Fruit fly (Drosophila melanogaster) whole organism, adult: ENCODE results near the gene dsd.

Experiments
- CG11617 ChIP-seq: fragments of 200-800 bp; sonication (Bioruptor generic); optimal IDR thresholded peaks from 2 replicates; lab custom pipeline; 2017; ENCODE audit warnings: mild to moderate bottlenecking, missing biosample characterization, missing genetic modification reagents, missing genetic modification characterization
- CG12768 ChIP-seq: fragments of 200-800 bp; sonication (Bioruptor generic); optimal IDR thresholded peaks from 2 replicates; lab custom pipeline; 2017; ENCODE audit warnings: missing biosample characterization, missing genetic modification characterization, mild to moderate bottlenecking, moderate library complexity, missing genetic modification reagents
- CG14711 ChIP-seq: fragments of 200-800 bp; sonication (Bioruptor generic); optimal IDR thresholded peaks from 2 replicates; lab custom pipeline; 2018; ENCODE audit warnings: missing biosample characterization, mild to moderate bottlenecking, missing genetic modification characterization, moderate library complexity
- Clk ChIP-seq: fragments of 200-800 bp; sonication (Bioruptor generic); optimal IDR thresholded peaks from 2 replicates; lab custom pipeline; 2017; ENCODE audit warnings: missing biosample characterization, missing genetic modification characterization
- Hr96 ChIP-seq: fragments of 200-800 bp; sonication (Bioruptor generic); optimal IDR thresholded peaks from 2 replicates; lab custom pipeline; 2016; ENCODE audit warnings: missing biosample characterization, missing genetic modification characterization
- Mnt ChIP-seq: fragments of 200-800 bp; sonication (Bioruptor generic); optimal IDR thresholded peaks from 2 replicates; lab custom pipeline; 2016; ENCODE audit warnings: missing biosample characterization, mild to moderate bottlenecking, missing genetic modification characterization
- cnc ChIP-seq, 2 experiments: fragments of >200 bp; optimal IDR thresholded peaks; 2 replicates each; lab custom pipeline; 2017
- kay ChIP-seq: fragments of 200-800 bp; sonication (Bioruptor generic); peaks from one replicate; lab custom pipeline; 2016; ENCODE audit warnings: missing biosample characterization, missing genetic modification characterization, borderline replicate concordance
- ovo ChIP-seq: fragments of 200-800 bp; sonication (Bioruptor generic); optimal IDR thresholded peaks from 2 replicates; lab custom pipeline; 2016; ENCODE audit warnings: missing biosample characterization, missing genetic modification characterization

DNA sequence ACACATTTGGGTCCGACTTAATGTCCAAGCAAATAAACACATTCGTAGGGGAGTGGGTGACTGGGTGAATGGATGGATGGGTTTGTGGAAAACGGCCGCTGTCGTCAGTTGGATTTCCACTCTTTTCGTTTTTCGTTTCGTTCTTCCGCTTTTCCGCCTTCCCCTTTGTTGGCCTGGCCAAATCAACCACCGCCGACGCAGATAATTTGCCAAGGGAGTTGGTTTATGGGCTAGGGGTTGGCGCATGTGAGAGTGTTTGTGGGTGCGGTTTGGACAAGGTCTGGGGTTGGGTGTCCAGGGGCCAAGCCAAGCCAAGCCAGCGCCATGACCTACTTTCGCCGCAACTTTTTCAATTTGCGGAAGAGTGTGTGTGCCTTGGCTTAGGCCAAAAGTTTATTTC is 15.8 kb upstream of the dsd start:
- no peak for TF ChIP-seq ovo (GFP tag; lab: Kevin White, UChicago)
- no peak for TF ChIP-seq cnc (optimal IDR thresholded peaks at IDR 0.05; lab: Kevin White, UChicago)
- no peak for TF ChIP-seq CG12768 (GFP tag; lab: Kevin White, UChicago)
- TF ChIP-seq kay (GFP tag; lab: Kevin White, UChicago) = no peak
- no peak for TF ChIP-seq CG11617 (GFP tag; lab: Kevin White, UChicago)
- no peak for TF ChIP-seq Mnt (GFP tag; lab: Kevin White, UChicago)
- no peak for TF ChIP-seq Hr96
- no peak for TF ChIP-seq CG14711 (tag; lab: Kevin White, UChicago)
- no peak for TF ChIP-seq Clk (GFP tag; lab: Kevin White, UChicago)
